Worm (Caenorhabditis elegans) whole organism, L3 larva: ENCODE results near the gene Y37E11AL.12.

Experiments
- R02D3.7 ChIP-seq: fragments of 150-350 bp; optimal IDR thresholded peaks from 2 replicates; lab custom pipeline; 2014; ENCODE audit warnings: missing biosample characterization, missing genetic modification characterization
- ZK546.5 ChIP-seq: sonication (generic microtip); optimal IDR thresholded peaks from 2 replicates; lab custom pipeline; 2017; ENCODE audit warnings: missing biosample characterization, missing genetic modification characterization
- aly-2 ChIP-seq: fragments of 150-350 bp; optimal IDR thresholded peaks from 2 replicates; lab custom pipeline; 2014; ENCODE audit warnings: missing biosample characterization, missing genetic modification characterization
- ama-1 ChIP-seq: fragments of 150-350 bp; optimal IDR thresholded peaks from 2 replicates; lab custom pipeline; 2018
- ceh-16 ChIP-seq: sonication (generic microtip); optimal IDR thresholded peaks from 2 replicates; lab custom pipeline; 2017; ENCODE audit warnings: missing biosample characterization, missing genetic modification characterization
- ceh-28 ChIP-seq: fragments of 150-350 bp; optimal IDR thresholded peaks from 2 replicates; lab custom pipeline; 2014; ENCODE audit warnings: missing biosample characterization, missing genetic modification reagents, missing genetic modification characterization
- ceh-82 ChIP-seq: fragments of 150-350 bp; optimal IDR thresholded peaks from 2 replicates; lab custom pipeline; 2014; ENCODE audit warnings: missing biosample characterization, missing genetic modification characterization
- ceh-9 ChIP-seq: sonication (generic microtip); optimal IDR thresholded peaks from 2 replicates; lab custom pipeline; 2018; ENCODE audit warnings: missing biosample characterization, missing genetic modification characterization
- daf-12 ChIP-seq: fragments of 150-350 bp; optimal IDR thresholded peaks from 2 replicates; lab custom pipeline; 2014; ENCODE audit warnings: missing biosample characterization, missing genetic modification reagents, missing genetic modification characterization
- egl-27 ChIP-seq: sonication (generic microtip); optimal IDR thresholded peaks from 4 replicates; lab custom pipeline; 2017; ENCODE audit warnings: missing biosample characterization, missing genetic modification reagents, missing genetic modification characterization
- egl-5 ChIP-seq: fragments of 150-350 bp; optimal IDR thresholded peaks from 2 replicates; lab custom pipeline; 2017; ENCODE audit warnings: missing biosample characterization, missing genetic modification reagents, missing genetic modification characterization, inconsistent platforms
- elt-1 ChIP-seq: fragments of 150-350 bp; optimal IDR thresholded peaks from 2 replicates; lab custom pipeline; 2014; ENCODE audit warnings: missing biosample characterization, missing genetic modification characterization
- elt-2 ChIP-seq: sonication (generic microtip); optimal IDR thresholded peaks from 2 replicates; lab custom pipeline; 2016; ENCODE audit warnings: missing genetic modification reagents, mild to moderate bottlenecking, missing genetic modification characterization, missing compliant biosample characterization
- elt-3 ChIP-seq, 3 experiments: fragments of 150-350 bp in 1 of 3; sonication (generic microtip) in 2 of 3; optimal IDR thresholded peaks; 2 replicates in 2 of 3; 4 replicates in 1 of 3; lab custom pipeline; 2014 to 2017; ENCODE audit warnings: missing biosample characterization in 3 of 3, missing genetic modification characterization in 3 of 3
- eor-1 ChIP-seq, 2 experiments: fragments of 150-350 bp; optimal IDR thresholded peaks; 2 replicates each; lab custom pipeline; 2014 to 2018; ENCODE audit warnings: missing biosample characterization in 2 of 2, missing genetic modification characterization in 2 of 2
- fkh-10 ChIP-seq: sonication (generic microtip); optimal IDR thresholded peaks from 2 replicates; lab custom pipeline; 2017; ENCODE audit warnings: missing biosample characterization, missing genetic modification reagents, missing genetic modification characterization
- fkh-2 ChIP-seq: fragments of 150-350 bp; optimal IDR thresholded peaks from 2 replicates; lab custom pipeline; 2014; ENCODE audit warnings: missing biosample characterization, missing genetic modification reagents, missing genetic modification characterization
- hmg-11 ChIP-seq: sonication (generic microtip); optimal IDR thresholded peaks from 2 replicates; lab custom pipeline; 2016; ENCODE audit warnings: missing genetic modification characterization, missing compliant biosample characterization
- jun-1 ChIP-seq: fragments of 150-350 bp; optimal IDR thresholded peaks from 2 replicates; lab custom pipeline; 2014; ENCODE audit warnings: missing biosample characterization, missing genetic modification reagents, missing genetic modification characterization
- lin-15B ChIP-seq: fragments of 150-350 bp; optimal IDR thresholded peaks from 2 replicates; lab custom pipeline; 2014; ENCODE audit warnings: missing biosample characterization, missing genetic modification characterization
- lin-39 ChIP-seq: fragments of 150-350 bp; optimal IDR thresholded peaks from 2 replicates; lab custom pipeline; 2018; ENCODE audit warnings: missing biosample characterization, missing genetic modification reagents, missing genetic modification characterization
- lsy-12 ChIP-seq: sonication (generic microtip); optimal IDR thresholded peaks from 2 replicates; lab custom pipeline; 2016; ENCODE audit warnings: mild to moderate bottlenecking, missing genetic modification characterization, missing compliant biosample characterization
- mdl-1 ChIP-seq: fragments of 150-350 bp; optimal IDR thresholded peaks from 2 replicates; lab custom pipeline; 2014; ENCODE audit warnings: missing biosample characterization, missing genetic modification characterization
- mml-1 ChIP-seq: fragments of 150-350 bp; sonication (generic microtip); optimal IDR thresholded peaks from 3 replicates; lab custom pipeline; 2014; ENCODE audit warnings: missing biosample characterization, missing genetic modification characterization
- nfya-1 ChIP-seq: sonication (generic microtip); optimal IDR thresholded peaks from 2 replicates; lab custom pipeline; 2017; ENCODE audit warnings: missing genetic modification characterization, mild to moderate bottlenecking, missing compliant biosample characterization, antibody characterized with exemption, moderate library complexity; ENCODE audit not compliant: insufficient read depth
- nhr-11 ChIP-seq: fragments of 150-350 bp; optimal IDR thresholded peaks from 2 replicates; lab custom pipeline; 2014; ENCODE audit warnings: missing biosample characterization, missing genetic modification characterization
- nhr-12 ChIP-seq: fragments of 150-350 bp; optimal IDR thresholded peaks from 2 replicates; lab custom pipeline; 2014; ENCODE audit warnings: missing biosample characterization, missing genetic modification characterization
- nhr-23 ChIP-seq: fragments of 150-350 bp; optimal IDR thresholded peaks from 2 replicates; lab custom pipeline; 2014; ENCODE audit warnings: missing biosample characterization, missing genetic modification reagents, missing genetic modification characterization
- nhr-237 ChIP-seq: fragments of 150-350 bp; optimal IDR thresholded peaks from 2 replicates; lab custom pipeline; 2014; ENCODE audit warnings: missing biosample characterization, missing genetic modification characterization
- nhr-25 ChIP-seq: sonication (generic microtip); optimal IDR thresholded peaks from 2 replicates; lab custom pipeline; 2017; ENCODE audit warnings: missing biosample characterization, missing genetic modification characterization
- nhr-28 ChIP-seq: fragments of 150-350 bp; optimal IDR thresholded peaks from 2 replicates; lab custom pipeline; 2014; ENCODE audit warnings: missing biosample characterization, missing genetic modification characterization
- nhr-43 ChIP-seq: sonication (generic microtip); optimal IDR thresholded peaks from 2 replicates; lab custom pipeline; 2016; ENCODE audit warnings: mild to moderate bottlenecking, missing genetic modification characterization, missing compliant biosample characterization; ENCODE audit not compliant: poor library complexity, severe bottlenecking
- nhr-67 ChIP-seq: fragments of 150-350 bp; optimal IDR thresholded peaks from 2 replicates; lab custom pipeline; 2014; ENCODE audit warnings: missing biosample characterization, missing genetic modification characterization
- nhr-76 ChIP-seq: fragments of 150-350 bp; sonication (generic microtip); optimal IDR thresholded peaks from 5 replicates; lab custom pipeline; 2014; ENCODE audit warnings: missing biosample characterization, missing genetic modification characterization
- nhr-77 ChIP-seq: fragments of 150-350 bp; optimal IDR thresholded peaks from 2 replicates; lab custom pipeline; 2014; ENCODE audit warnings: missing biosample characterization, missing genetic modification characterization
- pha-4 ChIP-seq: fragments of 150-350 bp; optimal IDR thresholded peaks from 2 replicates; lab custom pipeline; 2014; ENCODE audit warnings: missing biosample characterization, missing genetic modification reagents, missing genetic modification characterization
- pqm-1 ChIP-seq: fragments of 150-350 bp; optimal IDR thresholded peaks from 2 replicates; lab custom pipeline; 2017; ENCODE audit warnings: missing biosample characterization, missing genetic modification characterization, inconsistent platforms
- sea-2 ChIP-seq: fragments of 150-350 bp; sonication (generic microtip); optimal IDR thresholded peaks from 4 replicates; lab custom pipeline; 2014; ENCODE audit warnings: missing biosample characterization, missing genetic modification reagents, missing genetic modification characterization
- skn-1 ChIP-seq: fragments of 150-350 bp; optimal IDR thresholded peaks from 2 replicates; lab custom pipeline; 2014; ENCODE audit warnings: missing biosample characterization, missing genetic modification characterization
- snpc-4 ChIP-seq: fragments of 150-350 bp; optimal IDR thresholded peaks from 2 replicates; lab custom pipeline; 2014; ENCODE audit warnings: missing biosample characterization, missing genetic modification characterization
- tbx-2 ChIP-seq: sonication (generic microtip); optimal IDR thresholded peaks from 2 replicates; lab custom pipeline; 2016; ENCODE audit warnings: mild to moderate bottlenecking, missing genetic modification characterization, missing compliant biosample characterization
- unc-39 ChIP-seq: sonication (generic microtip); optimal IDR thresholded peaks from 4 replicates; lab custom pipeline; 2017; ENCODE audit warnings: missing biosample characterization, missing genetic modification characterization
- unc-62 ChIP-seq: fragments of 150-350 bp; sonication (generic microtip); optimal IDR thresholded peaks from 4 replicates; lab custom pipeline; 2014; ENCODE audit warnings: missing biosample characterization, missing genetic modification reagents, missing genetic modification characterization
- zag-1 ChIP-seq: fragments of 150-350 bp; optimal IDR thresholded peaks from 2 replicates; lab custom pipeline; 2014; ENCODE audit warnings: missing biosample characterization, missing genetic modification characterization
- ztf-11 ChIP-seq: fragments of 150-350 bp; optimal IDR thresholded peaks from 2 replicates; lab custom pipeline; 2014; ENCODE audit warnings: missing biosample characterization, missing genetic modification characterization
- ztf-4 ChIP-seq: fragments of 150-350 bp; optimal IDR thresholded peaks from 2 replicates; lab custom pipeline; 2014; ENCODE audit warnings: missing biosample characterization, missing genetic modification characterization

Gene Y37E11AL.12

ce11 chrIV:3742426-3742839, 40.6 kb upstream of the Y37E11AL.12 start (continued):
- TF ChIP-seq nhr-43 (tag; lab: Kevin White, UChicago) (peak; percentile 51), ztf-11 (tag; lab: Kevin White, UChicago) (no peak), elt-3 (tag; optimal IDR thresholded peaks at IDR 0.05; lab: Kevin White, UChicago) (no peak), pha-4 (peak; percentile 75), ceh-28 (peak; percentile 95), ztf-4 (no peak), aly-2 (no peak), fkh-10 (GFP tag; lab: Kevin White, UChicago) (no peak), lsy-12 (peak; percentile 48), ZK546.5 (tag; lab: Kevin White, UChicago) (no peak), unc-39 (tag; lab: Kevin White, UChicago) (no peak), nhr-25 (tag; lab: Kevin White, UChicago) (peak; percentile 88), mml-1 (tag; lab: Kevin White, UChicago) (no peak), lin-15B (tag; lab: Kevin White, UChicago) (peak; percentile 78), nhr-237 (no peak), lin-39 (tag; lab: Kevin White, UChicago) (peak; percentile 82)
- TF ChIP-seq, all 47 proteins: peak for 21

ce11 chrIV:3741874-3742273, 40.1 kb upstream of the Y37E11AL.12 start:
- TF ChIP-seq R02D3.7: no peak
- TF ChIP-seq, all 47 proteins: peak for 0

DNA sequence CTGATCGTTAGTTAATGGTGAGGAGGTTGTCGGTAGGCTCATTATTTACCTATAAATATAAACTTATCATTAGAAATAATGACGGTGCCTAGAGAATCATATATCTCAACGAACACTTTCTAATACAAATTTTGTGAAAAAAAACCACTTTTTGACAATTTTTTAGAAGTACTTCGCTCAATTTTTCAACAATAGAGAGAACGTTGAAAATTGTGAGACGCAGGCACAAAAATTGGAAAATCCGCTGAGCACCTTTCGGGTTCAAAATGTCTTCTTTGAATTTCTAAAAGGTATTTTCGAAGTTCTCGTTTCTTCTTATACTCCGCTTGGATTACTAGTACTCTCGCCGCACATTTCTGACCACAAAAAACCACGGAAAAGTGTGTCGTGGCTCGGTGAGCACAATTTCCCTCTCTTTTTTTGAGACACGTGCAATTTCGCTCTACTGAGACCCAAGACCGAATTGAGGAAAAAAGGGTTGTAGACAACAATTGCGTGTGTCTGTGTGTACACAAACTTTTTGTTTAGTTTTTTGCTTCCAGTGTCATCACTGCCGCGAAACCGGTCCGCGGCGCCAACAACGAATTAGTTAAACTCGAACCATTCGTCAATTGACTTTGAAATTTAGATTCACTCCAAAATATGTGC, 39.2 kb upstream of the Y37E11AL.12 start, which contains the start of gene nape-1:
Gene nape-1 (minus strand): TSS at position 51 of the 648 bp plus-strand sequence.
- no peak for TF ChIP-seq nhr-11 (tag; lab: Kevin White, UChicago)
- no peak for TF ChIP-seq nhr-23
- TF ChIP-seq nhr-25 (tag; lab: Kevin White, UChicago): no peak
- no peak for TF ChIP-seq elt-3 (tag; optimal IDR thresholded peaks at IDR 0.05; lab: Kevin White, UChicago)
- no peak for TF ChIP-seq ceh-16 (tag; lab: Kevin White, UChicago)
- no peak for TF ChIP-seq nhr-43 (tag; lab: Kevin White, UChicago)
- TF ChIP-seq eor-1 (tag; optimal IDR thresholded peaks at IDR 0.05; lab: Kevin White, UChicago): no peak
- TF ChIP-seq zag-1: no peak
- no peak for TF ChIP-seq mml-1 (tag; lab: Kevin White, UChicago)
- no peak for TF ChIP-seq fkh-2 (tag; lab: Kevin White, UChicago)
- TF ChIP-seq aly-2: no peak
- TF ChIP-seq ceh-9 (tag; lab: Kevin White, UChicago): no peak
- peak; percentile 99 for TF ChIP-seq pha-4
- TF ChIP-seq sea-2 (GFP tag; lab: Kevin White, UChicago): no peak
- TF ChIP-seq lsy-12: no peak
- TF ChIP-seq fkh-10 (GFP tag; lab: Kevin White, UChicago): no peak
- no peak for TF ChIP-seq mdl-1 (tag; lab: Kevin White, UChicago)
- no peak for TF ChIP-seq skn-1 (tag; lab: Kevin White, UChicago)
- TF ChIP-seq nhr-28: no peak
- no peak for TF ChIP-seq elt-1
- TF ChIP-seq ceh-28: no peak
- peak; percentile 31 for TF ChIP-seq pqm-1 (tag; lab: Kevin White, UChicago)
- TF ChIP-seq nhr-12 (tag; lab: Kevin White, UChicago): no peak
- TF ChIP-seq lin-39 (tag; lab: Kevin White, UChicago): peak; percentile 46
- TF ChIP-seq unc-39 (tag; lab: Kevin White, UChicago): no peak
- no peak for TF ChIP-seq egl-27 (tag; lab: Kevin White, UChicago)
- peak; percentile 54 for TF ChIP-seq nfya-1 (tag; lab: Kevin White, UChicago)
- TF ChIP-seq ceh-82 (tag; lab: Kevin White, UChicago): no peak
- TF ChIP-seq ZK546.5 (tag; lab: Kevin White, UChicago): no peak
- TF ChIP-seq elt-2 (tag; lab: Kevin White, UChicago): peak; percentile 35
- TF ChIP-seq nhr-67: no peak
- TF ChIP-seq tbx-2 (tag; lab: Kevin White, UChicago): no peak
- no peak for TF ChIP-seq ztf-11 (tag; lab: Kevin White, UChicago)
- TF ChIP-seq ztf-4: no peak
- TF ChIP-seq jun-1 (tag; lab: Kevin White, UChicago): no peak
- TF ChIP-seq nhr-77 (tag; lab: Kevin White, UChicago): no peak
- no peak for TF ChIP-seq ama-1 (lab: Kevin White, UChicago)
- peak; percentile 41 for TF ChIP-seq egl-5
- TF ChIP-seq snpc-4 (tag; lab: Kevin White, UChicago): no peak
- no peak for TF ChIP-seq daf-12 (tag; lab: Kevin White, UChicago)
- TF ChIP-seq lin-15B (tag; lab: Kevin White, UChicago): peak; percentile 59
- no peak for TF ChIP-seq unc-62 (GFP tag; lab: Kevin White, UChicago)
- peak; percentile 42 for TF ChIP-seq hmg-11 (tag; lab: Kevin White, UChicago)
- no peak for TF ChIP-seq nhr-76 (tag; lab: Kevin White, UChicago)
- no peak for TF ChIP-seq nhr-237
- no peak for TF ChIP-seq R02D3.7
